Worm (Caenorhabditis elegans) whole organism, L4 larva: Measurements from ENCODE around the gene acly-2.

Experiments used
- F49E8.2 ChIP-seq: sonication (generic microtip); optimal IDR thresholded peaks from 2 replicates; lab custom pipeline; 2016; ENCODE audit warnings: missing compliant biosample characterization, mild to moderate bottlenecking, missing genetic modification characterization, borderline replicate concordance
- T20F7.1 ChIP-seq: fragments of 200-800 bp; sonication (Bioruptor generic); optimal IDR thresholded peaks from 2 replicates; lab custom pipeline; 2018; ENCODE audit warnings: mild to moderate bottlenecking, missing genetic modification characterization, missing compliant biosample characterization
- Y105C5A.15 ChIP-seq: fragments of 200-800 bp; sonication (Bioruptor generic); IDR thresholded peaks from 2 replicates; pipeline ENCODE4 v1.3.6; 2022; ENCODE audit warnings: missing genetic modification characterization, missing compliant biosample characterization
- Y5F2A.4 ChIP-seq: fragments of 200-800 bp; sonication (Bioruptor generic); optimal IDR thresholded peaks from 2 replicates; lab custom pipeline; 2018; ENCODE audit warnings: mild to moderate bottlenecking, missing genetic modification characterization, missing compliant biosample characterization
- ZK337.2 ChIP-seq: fragments of 200-800 bp; sonication (Bioruptor generic); IDR thresholded peaks from 2 replicates; pipeline ENCODE4 v1.3.6; 2022; ENCODE audit warnings: missing genetic modification reagents, missing genetic modification characterization, missing compliant biosample characterization
- ZK546.5 ChIP-seq, 2 experiments: sonication (generic microtip); optimal IDR thresholded peaks; 2 replicates each; lab custom pipeline; 2017; ENCODE audit warnings: missing biosample characterization in 2 of 2, missing genetic modification characterization in 2 of 2
- aha-1 ChIP-seq: fragments of 150-350 bp; peaks from one replicate; lab custom pipeline; 2014; ENCODE audit warnings: missing biosample characterization, missing genetic modification characterization
- aly-2 ChIP-seq: sonication (generic microtip); optimal IDR thresholded peaks from 2 replicates; lab custom pipeline; 2018; ENCODE audit warnings: missing biosample characterization, missing genetic modification characterization
- arid-1 ChIP-seq: fragments of 200-800 bp; sonication (Bioruptor generic); conservative IDR thresholded peaks from 2 replicates; pipeline ENCODE4 v1.3.6; 2022; ENCODE audit warnings: missing genetic modification reagents, missing genetic modification characterization, missing compliant biosample characterization
- ceh-32 ChIP-seq: sonication (generic microtip); optimal IDR thresholded peaks from 2 replicates; lab custom pipeline; 2016; ENCODE audit warnings: mild to moderate bottlenecking, missing genetic modification characterization, missing compliant biosample characterization; ENCODE audit not compliant: poor library complexity
- ceh-44 ChIP-seq: fragments of 200-800 bp; sonication (Bioruptor generic); IDR thresholded peaks from 2 replicates; pipeline ENCODE4 v1.3.6; 2022; ENCODE audit warnings: missing genetic modification reagents, missing genetic modification characterization, missing compliant biosample characterization
- ces-1 ChIP-seq: fragments of 150-350 bp; sonication (generic microtip); optimal IDR thresholded peaks from 4 replicates; lab custom pipeline; 2014; ENCODE audit warnings: missing biosample characterization, missing genetic modification reagents, missing genetic modification characterization
- cey-2 ChIP-seq: sonication (generic microtip); optimal IDR thresholded peaks from 3 replicates; lab custom pipeline; 2017; ENCODE audit warnings: missing genetic modification characterization, mild to moderate bottlenecking, missing compliant biosample characterization, antibody characterized with exemption, borderline replicate concordance; ENCODE audit not compliant: insufficient read depth
- ctbp-1 ChIP-seq: fragments of 200-800 bp; sonication (Bioruptor generic); IDR thresholded peaks from 2 replicates; pipeline ENCODE4 v1.3.6; 2022; ENCODE audit warnings: missing genetic modification reagents, missing genetic modification characterization, missing compliant biosample characterization
- daf-12 ChIP-seq: fragments of 150-350 bp; optimal IDR thresholded peaks from 2 replicates; lab custom pipeline; 2014; ENCODE audit warnings: missing biosample characterization, missing genetic modification reagents, missing genetic modification characterization
- dpl-1 ChIP-seq: fragments of 150-350 bp; optimal IDR thresholded peaks from 2 replicates; lab custom pipeline; 2014; ENCODE audit warnings: missing biosample characterization, missing genetic modification reagents, missing genetic modification characterization
- duxl-1 ChIP-seq: sonication (generic microtip); optimal IDR thresholded peaks from 2 replicates; lab custom pipeline; 2016; ENCODE audit warnings: mild to moderate bottlenecking, missing genetic modification characterization, moderate library complexity, missing compliant biosample characterization; ENCODE audit not compliant: poor library complexity
- hlh-30 ChIP-seq: sonication (generic microtip); optimal IDR thresholded peaks from 2 replicates; lab custom pipeline; 2017; ENCODE audit warnings: antibody characterized with exemption, mild to moderate bottlenecking, missing genetic modification characterization, missing compliant biosample characterization; ENCODE audit not compliant: insufficient read depth
- lin-39 ChIP-seq: fragments of 150-350 bp; optimal IDR thresholded peaks from 2 replicates; lab custom pipeline; 2014; ENCODE audit warnings: missing biosample characterization, missing genetic modification reagents, missing genetic modification characterization
- lir-3 ChIP-seq: sonication (generic microtip); optimal IDR thresholded peaks from 2 replicates; lab custom pipeline; 2016; ENCODE audit warnings: mild to moderate bottlenecking, missing genetic modification characterization, missing compliant biosample characterization
- madf-5 ChIP-seq, 2 experiments: fragments of 200-800 bp; sonication (Bioruptor generic); IDR thresholded peaks; 2 replicates each; pipeline ENCODE4 v1.3.6; 2022; ENCODE audit warnings: missing compliant biosample characterization in 2 of 2, missing genetic modification characterization in 2 of 2
- madf-9 ChIP-seq: fragments of 200-800 bp; sonication (Bioruptor generic); conservative IDR thresholded peaks from 2 replicates; pipeline ENCODE4 v1.3.6; 2022; ENCODE audit warnings: missing genetic modification reagents, missing genetic modification characterization, missing compliant biosample characterization
- mdl-1 ChIP-seq, 2 experiments: fragments of 150-350 bp in 1 of 2; sonication (generic microtip) in 1 of 2; optimal IDR thresholded peaks; 2 replicates each; lab custom pipeline; 2014 to 2017; ENCODE audit warnings: missing biosample characterization in 2 of 2, missing genetic modification characterization in 2 of 2
- nhr-25 ChIP-seq: sonication (generic microtip); optimal IDR thresholded peaks from 2 replicates; lab custom pipeline; 2017; ENCODE audit warnings: missing genetic modification characterization, mild to moderate bottlenecking, missing compliant biosample characterization, antibody characterized with exemption, moderate library complexity, borderline replicate concordance; ENCODE audit not compliant: insufficient read depth
- nhr-28 ChIP-seq: fragments of 150-350 bp; optimal IDR thresholded peaks from 2 replicates; lab custom pipeline; 2014; ENCODE audit warnings: missing biosample characterization, missing genetic modification characterization
- nhr-41 ChIP-seq: fragments of 200-800 bp; sonication (Bioruptor generic); IDR thresholded peaks from 2 replicates; pipeline ENCODE4 v1.3.6; 2022; ENCODE audit warnings: missing genetic modification reagents, missing genetic modification characterization, missing compliant biosample characterization
- nhr-42 ChIP-seq: fragments of 200-800 bp; sonication (Bioruptor generic); IDR thresholded peaks from 2 replicates; pipeline ENCODE4 v1.3.6; 2022; ENCODE audit warnings: missing genetic modification characterization, missing compliant biosample characterization
- nhr-48 ChIP-seq: sonication (generic microtip); optimal IDR thresholded peaks from 2 replicates; lab custom pipeline; 2016; ENCODE audit warnings: mild to moderate bottlenecking, missing genetic modification characterization, missing compliant biosample characterization
- nhr-76 ChIP-seq: fragments of 150-350 bp; optimal IDR thresholded peaks from 2 replicates; lab custom pipeline; 2014; ENCODE audit warnings: missing biosample characterization, missing genetic modification characterization
- saeg-2 ChIP-seq: fragments of 200-800 bp; sonication (Bioruptor generic); IDR thresholded peaks from 2 replicates; pipeline ENCODE4 v1.3.6; 2022; ENCODE audit warnings: missing genetic modification reagents, missing genetic modification characterization, missing compliant biosample characterization
- spr-1 ChIP-seq: sonication (generic microtip); optimal IDR thresholded peaks from 2 replicates; lab custom pipeline; 2016; ENCODE audit warnings: mild to moderate bottlenecking, missing genetic modification characterization, missing compliant biosample characterization
- tag-97 ChIP-seq: fragments of 200-800 bp; sonication (Bioruptor generic); IDR thresholded peaks from 2 replicates; pipeline ENCODE4 v1.3.6; 2022; ENCODE audit warnings: missing genetic modification characterization, missing compliant biosample characterization
- unc-39 ChIP-seq: sonication (generic microtip); optimal IDR thresholded peaks from 2 replicates; lab custom pipeline; 2017; ENCODE audit warnings: missing biosample characterization, missing genetic modification characterization
- unc-62 ChIP-seq, 3 experiments: fragments of 150-350 bp in 1 of 3; sonication (generic microtip); optimal IDR thresholded peaks in 2 of 3; peaks in 1 of 3; 1 replicate in 1 of 3; 2 replicates in 2 of 3; lab custom pipeline; 2014 to 2017; ENCODE audit warnings: missing biosample characterization in 3 of 3, missing genetic modification characterization in 3 of 3, missing genetic modification reagents in 3 of 3, missing genotype in 1 of 3
- ztf-7 ChIP-seq: fragments of 150-350 bp; optimal IDR thresholded peaks from 2 replicates; lab custom pipeline; 2014; ENCODE audit warnings: missing biosample characterization, missing genetic modification characterization

The acly-2 gene

DNA sequence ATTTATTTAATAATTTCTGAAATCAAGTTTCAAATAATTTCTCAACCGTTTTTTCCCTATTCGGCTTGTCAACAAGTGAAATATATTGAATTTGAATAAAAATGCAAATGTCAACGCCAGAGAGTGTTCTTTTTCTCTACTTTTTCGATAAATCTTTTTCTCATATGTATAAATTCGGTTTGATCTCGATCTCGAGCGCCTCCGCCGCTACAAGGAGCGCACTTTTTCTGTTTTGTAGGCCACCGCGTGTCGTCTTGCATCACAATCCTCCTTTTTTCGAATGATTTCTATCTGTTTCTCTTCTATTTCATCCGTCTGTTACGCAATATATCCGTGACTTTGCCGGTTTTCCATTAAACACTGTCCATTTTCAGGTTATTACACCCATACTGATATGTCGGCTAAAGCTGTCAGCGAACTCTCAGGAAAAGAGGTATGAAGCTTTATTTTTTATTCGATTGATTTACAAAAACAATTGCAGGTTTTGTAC lies at the start of gene acly-2:
TSS of gene acly-2 (plus strand) at position 375 of the 490 bp plus-strand sequence.
- TF ChIP-seq ctbp-1 (no peak), nhr-28 (tag; lab: Kevin White, UChicago) (peak; percentile 42), ceh-32 (tag; lab: Kevin White, UChicago) (no peak), lir-3 (tag; lab: Kevin White, UChicago) (no peak), nhr-42 (GFP tag; lab: Robert Waterston, UW) (no peak), Y5F2A.4 (GFP tag; lab: Kevin White, UChicago) (no peak), saeg-2 (no peak)

DNA sequence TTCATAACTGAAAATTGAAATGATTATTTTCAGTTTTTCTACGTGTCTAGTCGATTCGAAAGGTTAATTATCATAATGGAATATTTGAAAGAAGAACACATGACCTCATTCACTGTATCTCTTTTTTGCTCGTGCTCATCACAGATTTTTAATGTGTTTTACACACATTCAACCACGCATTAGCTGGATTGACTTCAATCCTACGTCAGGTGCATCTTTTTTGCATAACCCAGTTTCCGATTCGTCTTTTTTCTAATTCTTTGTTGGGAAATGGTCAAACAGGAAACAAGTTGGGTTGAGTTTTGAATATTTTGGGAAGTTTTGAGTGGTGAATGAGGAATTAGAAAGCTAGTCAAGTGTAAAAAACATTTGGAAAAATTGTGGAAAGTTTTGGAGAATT lies 46.0 kb upstream of the acly-2 start:
- TF ChIP-seq ceh-44 (no peak), unc-39 (tag; lab: Kevin White, UChicago) (no peak), aha-1 (tag; lab: Kevin White, UChicago) (peak; percentile 91)
- TF ChIP-seq, all 104 proteins: peak for 1

DNA sequence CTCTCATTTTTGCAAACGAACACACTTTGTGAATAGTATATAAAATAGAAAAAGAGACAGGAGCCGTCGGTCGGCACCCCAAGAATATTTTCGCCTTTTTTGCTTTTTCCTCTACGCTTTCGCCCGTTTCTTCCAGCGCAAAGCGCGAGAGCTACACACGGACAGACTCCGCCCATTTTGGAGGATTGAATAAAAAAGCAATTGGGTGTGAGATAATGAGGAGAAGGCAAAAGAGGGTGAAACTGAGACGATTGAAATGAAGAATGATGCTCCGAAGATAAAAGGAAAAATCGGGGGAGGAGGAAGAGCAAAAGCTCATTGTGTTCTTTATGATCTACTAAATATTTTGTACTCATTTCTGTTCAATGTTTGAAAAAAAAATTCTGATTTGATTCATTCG lies 45.2 kb upstream of the acly-2 start, which contains the start of gene C34B4.3:
TSS of gene C34B4.3 (minus strand) at position 101 of the 400 bp plus-strand sequence.
- no peak for TF ChIP-seq madf-9 (GFP tag; lab: Robert Waterston, UW)
- TF ChIP-seq ZK546.5 (tag; optimal IDR thresholded peaks at IDR 0.05; lab: Kevin White, UChicago), result no peak
- no peak for TF ChIP-seq ces-1 (GFP tag; lab: Kevin White, UChicago)
- no peak for TF ChIP-seq lin-39 (tag; lab: Kevin White, UChicago)
- no peak for TF ChIP-seq ceh-44
- no peak for TF ChIP-seq nhr-41 (GFP tag; lab: Robert Waterston, UW)
- no peak for TF ChIP-seq T20F7.1 (GFP tag; lab: Kevin White, UChicago)
- no peak for TF ChIP-seq ztf-7
- no peak for TF ChIP-seq madf-5 (GFP tag; IDR thresholded peaks at IDR 0.05; lab: Robert Waterston, UW)
- no peak for TF ChIP-seq dpl-1 (GFP tag; lab: Kevin White, UChicago)
- TF ChIP-seq Y5F2A.4 (GFP tag; lab: Kevin White, UChicago), result no peak
- TF ChIP-seq, all 104 proteins: peak for 0

ce11 chrV:13073145-13073544 lies 43.1 kb upstream of the acly-2 start:
- TF ChIP-seq aly-2 (tag; lab: Kevin White, UChicago), result no peak
- no peak for TF ChIP-seq nhr-76
- no peak for TF ChIP-seq arid-1 (GFP tag; lab: Robert Waterston, UW)
- TF ChIP-seq spr-1 (tag; lab: Kevin White, UChicago), result no peak
- no peak for TF ChIP-seq F49E8.2 (tag; lab: Kevin White, UChicago)
- TF ChIP-seq unc-62 (GFP tag; optimal IDR thresholded peaks at IDR 0.05 in 1 of 2; lab: Kevin White, UChicago), result no peak
- no peak for TF ChIP-seq unc-62 (tag; optimal IDR thresholded peaks at IDR 0.05; lab: Kevin White, UChicago)
- TF ChIP-seq nhr-28 (tag; lab: Kevin White, UChicago), result no peak
- no peak for TF ChIP-seq hlh-30 (tag; lab: Kevin White, UChicago)
- no peak for TF ChIP-seq daf-12
- TF ChIP-seq ZK337.2 (GFP tag; lab: Robert Waterston, UW), result no peak
- no peak for TF ChIP-seq madf-5 (GFP tag; IDR thresholded peaks at IDR 0.05; lab: Robert Waterston, UW)
- no peak for TF ChIP-seq duxl-1
- no peak for TF ChIP-seq nhr-25 (tag; lab: Kevin White, UChicago)

- TF ChIP-seq Y105C5A.15 (GFP tag; lab: Robert Waterston, UW), result no peak
- no peak for TF ChIP-seq mdl-1 (tag; optimal IDR thresholded peaks at IDR 0.05; lab: Kevin White, UChicago)
- TF ChIP-seq nhr-48 (tag; lab: Kevin White, UChicago), result no peak
- TF ChIP-seq tag-97, result no peak
- TF ChIP-seq ceh-32 (tag; lab: Kevin White, UChicago), result no peak
- TF ChIP-seq cey-2 (tag; lab: Kevin White, UChicago), result no peak
Observed at ce11 chrV:13074148-13074547, 42.1 kb upstream of the acly-2 start.
